Worm (Caenorhabditis elegans) whole organism, midembryonic: Measurements from ENCODE around the gene ced-7.

ENCODE experiments used
- T22C8.4 ChIP-seq: fragments of 200-800 bp; sonication (Bioruptor generic); IDR thresholded peaks from 2 replicates; pipeline ENCODE4 v1.3.6; 2022; ENCODE audit warnings: missing genetic modification characterization, missing compliant biosample characterization
- cog-1 ChIP-seq: sonication (generic microtip); optimal IDR thresholded peaks from 2 replicates; lab custom pipeline; 2016; ENCODE audit warnings: missing genetic modification characterization, missing compliant biosample characterization
- flt-1 ChIP-seq: fragments of 200-800 bp; sonication (Bioruptor generic); IDR thresholded peaks from 2 replicates; pipeline ENCODE4 v1.3.6; 2022; ENCODE audit warnings: missing genetic modification characterization, missing compliant biosample characterization
- klf-2 ChIP-seq: fragments of 200-800 bp; sonication (Bioruptor generic); conservative IDR thresholded peaks from 2 replicates; pipeline ENCODE4 v1.3.6; 2022; ENCODE audit warnings: missing genetic modification reagents, missing genetic modification characterization, missing compliant biosample characterization
- med-1 ChIP-seq: sonication (generic microtip); optimal IDR thresholded peaks from 2 replicates; lab custom pipeline; 2017; ENCODE audit warnings: missing genetic modification characterization, mild to moderate bottlenecking, missing compliant biosample characterization, antibody characterized with exemption, missing genetic modification reagents; ENCODE audit not compliant: insufficient read depth
- ref-1 ChIP-seq: fragments of 200-800 bp; sonication (Bioruptor generic); conservative IDR thresholded peaks from 2 replicates; pipeline ENCODE4 v1.3.6; 2022; ENCODE audit warnings: missing genetic modification reagents, missing genetic modification characterization, missing compliant biosample characterization
- tab-1 ChIP-seq: fragments of 200-800 bp; sonication (Bioruptor generic); IDR thresholded peaks from 2 replicates; pipeline ENCODE4 v1.3.6; 2022; ENCODE audit warnings: missing genetic modification characterization, missing compliant biosample characterization
- ztf-23 ChIP-seq: fragments of 200-800 bp; sonication (Bioruptor generic); IDR thresholded peaks from 2 replicates; pipeline ENCODE4 v1.3.6; 2022; ENCODE audit warnings: missing genetic modification reagents, missing genetic modification characterization, missing compliant biosample characterization
- ztf-29 ChIP-seq: fragments of 200-800 bp; sonication (Bioruptor generic); IDR thresholded peaks from 2 replicates; pipeline ENCODE4 v1.3.6; 2022; ENCODE audit warnings: missing genetic modification reagents, missing genetic modification characterization, missing compliant biosample characterization

ced-7 gene

ce11 chrIII:9592118-9592517 lies 12.2 kb upstream of the ced-7 start, which contains the start of gene acox-1.5:
acox-1.5 (minus strand) TSS chrIII:9592192.
- TF ChIP-seq cog-1, result no peak

DNA sequence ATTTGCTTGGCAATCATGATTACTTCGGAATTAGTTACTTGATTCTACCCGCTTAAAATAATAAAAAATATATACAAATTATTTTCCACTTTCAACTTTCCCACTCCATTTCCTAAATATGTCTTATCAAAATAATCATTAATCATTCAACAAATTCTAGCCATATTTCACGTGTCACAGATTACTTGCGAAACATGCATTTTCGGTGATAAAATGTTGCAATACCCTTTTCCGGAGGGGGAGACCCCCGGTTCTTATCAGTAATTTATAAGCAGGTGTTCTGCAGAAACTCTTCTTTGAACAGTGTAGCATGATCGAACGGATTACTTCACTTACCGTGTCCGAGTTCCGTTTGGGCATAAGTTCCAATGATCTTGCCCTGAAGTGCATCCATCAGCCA lies 10.3 kb upstream of the ced-7 start:
- no peak for TF ChIP-seq T22C8.4
- TF ChIP-seq med-1, result no peak
- TF ChIP-seq ztf-23 (GFP tag; lab: Robert Waterston, UW), result no peak
- no peak for TF ChIP-seq ztf-29 (GFP tag; lab: Robert Waterston, UW)
- TF ChIP-seq klf-2, result no peak
- TF ChIP-seq cog-1, result no peak
- no peak for TF ChIP-seq tab-1
- no peak for TF ChIP-seq ref-1 (GFP tag; lab: Robert Waterston, UW)
- TF ChIP-seq flt-1 (GFP tag; lab: Robert Waterston, UW), result no peak

ce11 chrIII:9585314-9585713 lies 5.4 kb upstream of the ced-7 start:
- TF ChIP-seq tab-1 (no peak), flt-1 (GFP tag; lab: Robert Waterston, UW) (no peak), T22C8.4 (no peak), ztf-23 (GFP tag; lab: Robert Waterston, UW) (no peak), ztf-29 (GFP tag; lab: Robert Waterston, UW) (no peak), klf-2 (no peak), med-1 (no peak), cog-1 (no peak), ref-1 (GFP tag; lab: Robert Waterston, UW) (no peak)

- no peak for TF ChIP-seq ref-1 (GFP tag; lab: Robert Waterston, UW)
- TF ChIP-seq T22C8.4, result no peak
- no peak for TF ChIP-seq ztf-29 (GFP tag; lab: Robert Waterston, UW)
- TF ChIP-seq cog-1, result no peak
- TF ChIP-seq med-1, result no peak
- no peak for TF ChIP-seq flt-1 (GFP tag; lab: Robert Waterston, UW)
Observed at ce11 chrIII:9583224-9583623, 3.3 kb upstream of the ced-7 start.

ce11 chrIII:9582240-9582639 lies 2.4 kb upstream of the ced-7 start, which contains the start of gene C48B4.3:
C48B4.3 (minus strand) TSS chrIII:9582388.
- TF ChIP-seq ztf-23 (GFP tag; lab: Robert Waterston, UW), result no peak
- TF ChIP-seq T22C8.4, result no peak
- no peak for TF ChIP-seq med-1
- no peak for TF ChIP-seq ref-1 (GFP tag; lab: Robert Waterston, UW)
- TF ChIP-seq ztf-29 (GFP tag; lab: Robert Waterston, UW), result no peak
- TF ChIP-seq tab-1, result no peak
- TF ChIP-seq cog-1, result no peak
- no peak for TF ChIP-seq flt-1 (GFP tag; lab: Robert Waterston, UW)
- TF ChIP-seq klf-2, result no peak

ce11 chrIII:9570869-9571268 lies 9.0 kb downstream of the ced-7 start:
- TF ChIP-seq ztf-23 (GFP tag; lab: Robert Waterston, UW), result no peak
- no peak for TF ChIP-seq ztf-29 (GFP tag; lab: Robert Waterston, UW)
- TF ChIP-seq med-1, result no peak
- no peak for TF ChIP-seq tab-1
- no peak for TF ChIP-seq cog-1
- TF ChIP-seq ref-1 (GFP tag; lab: Robert Waterston, UW), result no peak

ce11 chrIII:9568451-9568850 lies 11.4 kb downstream of the ced-7 start, which contains the start of gene C48B4.13:
C48B4.13 (plus strand) TSS chrIII:9568751.
- no peak for TF ChIP-seq ref-1 (GFP tag; lab: Robert Waterston, UW)

- TF ChIP-seq T22C8.4 (no peak), tab-1 (no peak), flt-1 (GFP tag; lab: Robert Waterston, UW) (no peak), ztf-29 (GFP tag; lab: Robert Waterston, UW) (no peak), klf-2 (no peak)
Observed at ce11 chrIII:9565973-9566372, 13.9 kb downstream of the ced-7 start, which contains the start of gene C48B4.11. C48B4.11 (minus strand) TSS chrIII:9566115.

DNA sequence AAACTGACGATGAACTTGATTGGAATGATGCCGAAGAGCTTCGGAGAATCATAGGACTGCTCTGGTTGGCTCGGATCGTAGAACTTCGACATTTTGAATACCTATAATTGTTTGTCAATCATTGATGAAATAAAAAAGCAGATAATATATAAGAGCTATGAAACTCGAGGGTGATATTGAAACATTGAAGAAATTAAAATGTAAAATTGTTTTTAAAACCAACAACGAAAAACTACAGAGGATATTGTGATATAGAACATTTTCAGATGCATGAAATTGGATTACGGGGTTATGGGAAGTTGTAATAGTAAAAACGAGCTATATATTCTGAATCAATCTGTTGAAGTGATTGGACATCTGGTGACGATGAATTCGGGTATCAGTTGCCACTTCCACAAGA lies 15.5 kb downstream of the ced-7 start, which contains the start of gene C48B4.10:
C48B4.10 (minus strand) TSS at position 101 of the 400 bp plus-strand sequence.
- TF ChIP-seq ref-1 (GFP tag; lab: Robert Waterston, UW) (no peak), flt-1 (GFP tag; lab: Robert Waterston, UW) (no peak), med-1 (no peak), T22C8.4 (no peak), cog-1 (no peak), tab-1 (no peak), ztf-29 (GFP tag; lab: Robert Waterston, UW) (no peak), ztf-23 (GFP tag; lab: Robert Waterston, UW) (no peak), klf-2 (no peak)

- TF ChIP-seq ref-1 (GFP tag; lab: Robert Waterston, UW) (no peak), tab-1 (no peak), T22C8.4 (no peak), ztf-23 (GFP tag; lab: Robert Waterston, UW) (no peak), cog-1 (no peak)
Observed at ce11 chrIII:9563235-9563634, 16.7 kb downstream of the ced-7 start, which contains the start of gene C48B4.9. C48B4.9 (minus strand) TSS chrIII:9563335.

DNA sequence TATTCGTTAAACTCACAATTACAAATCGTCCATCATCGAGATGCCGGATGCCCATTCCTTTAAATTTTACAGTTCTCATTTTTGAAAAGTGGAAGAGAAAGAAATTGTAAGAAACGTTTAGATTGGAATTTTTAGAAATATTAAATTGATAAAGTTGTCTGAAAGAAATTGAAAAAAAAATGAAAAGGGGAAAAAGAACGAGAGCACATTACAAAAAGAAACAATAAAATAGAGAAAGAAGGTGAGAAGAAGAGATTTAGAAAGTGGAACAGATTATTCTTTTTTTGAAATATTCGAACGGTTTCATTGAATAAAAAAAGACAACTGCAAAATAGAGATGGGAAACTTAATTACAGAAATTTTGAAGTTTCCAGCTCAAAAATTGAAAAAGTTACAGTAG lies 18.7 kb downstream of the ced-7 start, which contains the start of gene C48B4.8:
C48B4.8 (minus strand) TSS at position 101 of the 400 bp plus-strand sequence.
- no peak for TF ChIP-seq cog-1

DNA sequence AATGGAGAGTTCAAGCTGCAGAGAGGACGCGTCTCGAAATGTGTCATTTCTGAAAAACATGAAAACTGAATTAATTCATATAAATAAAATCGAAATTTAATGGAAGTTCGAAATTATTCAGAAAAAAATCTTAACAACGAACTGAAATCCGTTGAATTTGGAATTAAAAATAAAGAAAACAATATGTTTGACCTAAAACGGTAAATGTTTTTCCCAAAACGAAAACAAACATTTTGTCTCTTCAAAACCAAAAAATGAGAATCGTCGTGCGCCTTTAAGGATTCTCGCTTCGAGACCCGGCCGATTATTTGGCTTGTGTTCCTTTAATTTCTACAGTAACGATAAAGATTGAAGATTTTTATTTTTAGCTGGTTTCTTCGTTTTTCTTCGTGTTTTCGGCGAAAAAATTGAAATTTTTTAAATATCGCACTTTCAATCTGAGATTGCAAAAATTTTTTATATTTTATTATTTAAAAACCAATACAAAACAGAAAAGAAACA lies 20.5 kb downstream of the ced-7 start, which contains the start of gene C48B4.7:
C48B4.7 (minus strand) TSS at position 51 of the 501 bp plus-strand sequence.
- no peak for TF ChIP-seq ztf-29 (GFP tag; lab: Robert Waterston, UW)
- no peak for TF ChIP-seq klf-2
- no peak for TF ChIP-seq ref-1 (GFP tag; lab: Robert Waterston, UW)
- no peak for TF ChIP-seq cog-1
- TF ChIP-seq T22C8.4, result no peak
